Worm (Caenorhabditis elegans) whole organism, L3 larva: ENCODE results near the gene C09H10.9.

Experiments used
- R02D3.7 ChIP-seq: fragments of 150-350 bp; optimal IDR thresholded peaks from 2 replicates; lab custom pipeline; 2014; ENCODE audit warnings: missing biosample characterization, missing genetic modification characterization
- ZK546.5 ChIP-seq: sonication (generic microtip); optimal IDR thresholded peaks from 2 replicates; lab custom pipeline; 2017; ENCODE audit warnings: missing biosample characterization, missing genetic modification characterization
- aly-2 ChIP-seq: fragments of 150-350 bp; optimal IDR thresholded peaks from 2 replicates; lab custom pipeline; 2014; ENCODE audit warnings: missing biosample characterization, missing genetic modification characterization
- ama-1 ChIP-seq: fragments of 150-350 bp; optimal IDR thresholded peaks from 2 replicates; lab custom pipeline; 2018
- ceh-16 ChIP-seq: sonication (generic microtip); optimal IDR thresholded peaks from 2 replicates; lab custom pipeline; 2017; ENCODE audit warnings: missing biosample characterization, missing genetic modification characterization
- ceh-28 ChIP-seq: fragments of 150-350 bp; optimal IDR thresholded peaks from 2 replicates; lab custom pipeline; 2014; ENCODE audit warnings: missing biosample characterization, missing genetic modification reagents, missing genetic modification characterization
- ceh-9 ChIP-seq: sonication (generic microtip); optimal IDR thresholded peaks from 2 replicates; lab custom pipeline; 2018; ENCODE audit warnings: missing biosample characterization, missing genetic modification characterization
- daf-12 ChIP-seq: fragments of 150-350 bp; optimal IDR thresholded peaks from 2 replicates; lab custom pipeline; 2014; ENCODE audit warnings: missing biosample characterization, missing genetic modification reagents, missing genetic modification characterization
- egl-27 ChIP-seq: sonication (generic microtip); optimal IDR thresholded peaks from 4 replicates; lab custom pipeline; 2017; ENCODE audit warnings: missing biosample characterization, missing genetic modification reagents, missing genetic modification characterization
- egl-5 ChIP-seq: fragments of 150-350 bp; optimal IDR thresholded peaks from 2 replicates; lab custom pipeline; 2017; ENCODE audit warnings: missing biosample characterization, missing genetic modification reagents, missing genetic modification characterization, inconsistent platforms
- elt-1 ChIP-seq: fragments of 150-350 bp; optimal IDR thresholded peaks from 2 replicates; lab custom pipeline; 2014; ENCODE audit warnings: missing biosample characterization, missing genetic modification characterization
- elt-2 ChIP-seq: sonication (generic microtip); optimal IDR thresholded peaks from 2 replicates; lab custom pipeline; 2016; ENCODE audit warnings: missing genetic modification reagents, mild to moderate bottlenecking, missing genetic modification characterization, missing compliant biosample characterization
- elt-3 ChIP-seq, 3 experiments: fragments of 150-350 bp in 1 of 3; sonication (generic microtip) in 2 of 3; optimal IDR thresholded peaks; 2 replicates in 2 of 3; 4 replicates in 1 of 3; lab custom pipeline; 2014 to 2017; ENCODE audit warnings: missing biosample characterization in 3 of 3, missing genetic modification characterization in 3 of 3
- eor-1 ChIP-seq, 2 experiments: fragments of 150-350 bp; optimal IDR thresholded peaks; 2 replicates each; lab custom pipeline; 2014 to 2018; ENCODE audit warnings: missing biosample characterization in 2 of 2, missing genetic modification characterization in 2 of 2
- fkh-2 ChIP-seq: fragments of 150-350 bp; optimal IDR thresholded peaks from 2 replicates; lab custom pipeline; 2014; ENCODE audit warnings: missing biosample characterization, missing genetic modification reagents, missing genetic modification characterization
- fos-1 ChIP-seq: fragments of 150-350 bp; optimal IDR thresholded peaks from 2 replicates; lab custom pipeline; 2014; ENCODE audit warnings: missing biosample characterization, missing genetic modification characterization
- hmg-11 ChIP-seq: sonication (generic microtip); optimal IDR thresholded peaks from 2 replicates; lab custom pipeline; 2016; ENCODE audit warnings: missing genetic modification characterization, missing compliant biosample characterization
- jun-1 ChIP-seq: fragments of 150-350 bp; optimal IDR thresholded peaks from 2 replicates; lab custom pipeline; 2014; ENCODE audit warnings: missing biosample characterization, missing genetic modification reagents, missing genetic modification characterization
- lin-15B ChIP-seq: fragments of 150-350 bp; optimal IDR thresholded peaks from 2 replicates; lab custom pipeline; 2014; ENCODE audit warnings: missing biosample characterization, missing genetic modification characterization
- lin-39 ChIP-seq: fragments of 150-350 bp; optimal IDR thresholded peaks from 2 replicates; lab custom pipeline; 2018; ENCODE audit warnings: missing biosample characterization, missing genetic modification reagents, missing genetic modification characterization
- mdl-1 ChIP-seq: fragments of 150-350 bp; optimal IDR thresholded peaks from 2 replicates; lab custom pipeline; 2014; ENCODE audit warnings: missing biosample characterization, missing genetic modification characterization
- mml-1 ChIP-seq: fragments of 150-350 bp; sonication (generic microtip); optimal IDR thresholded peaks from 3 replicates; lab custom pipeline; 2014; ENCODE audit warnings: missing biosample characterization, missing genetic modification characterization
- nfya-1 ChIP-seq: sonication (generic microtip); optimal IDR thresholded peaks from 2 replicates; lab custom pipeline; 2017; ENCODE audit warnings: missing genetic modification characterization, mild to moderate bottlenecking, missing compliant biosample characterization, antibody characterized with exemption, moderate library complexity; ENCODE audit not compliant: insufficient read depth
- nhr-11 ChIP-seq: fragments of 150-350 bp; optimal IDR thresholded peaks from 2 replicates; lab custom pipeline; 2014; ENCODE audit warnings: missing biosample characterization, missing genetic modification characterization
- nhr-12 ChIP-seq: fragments of 150-350 bp; optimal IDR thresholded peaks from 2 replicates; lab custom pipeline; 2014; ENCODE audit warnings: missing biosample characterization, missing genetic modification characterization
- nhr-23 ChIP-seq: fragments of 150-350 bp; optimal IDR thresholded peaks from 2 replicates; lab custom pipeline; 2014; ENCODE audit warnings: missing biosample characterization, missing genetic modification reagents, missing genetic modification characterization
- nhr-237 ChIP-seq: fragments of 150-350 bp; optimal IDR thresholded peaks from 2 replicates; lab custom pipeline; 2014; ENCODE audit warnings: missing biosample characterization, missing genetic modification characterization
- nhr-25 ChIP-seq: sonication (generic microtip); optimal IDR thresholded peaks from 2 replicates; lab custom pipeline; 2017; ENCODE audit warnings: missing biosample characterization, missing genetic modification characterization
- nhr-28 ChIP-seq: fragments of 150-350 bp; optimal IDR thresholded peaks from 2 replicates; lab custom pipeline; 2014; ENCODE audit warnings: missing biosample characterization, missing genetic modification characterization
- nhr-43 ChIP-seq: sonication (generic microtip); optimal IDR thresholded peaks from 2 replicates; lab custom pipeline; 2016; ENCODE audit warnings: mild to moderate bottlenecking, missing genetic modification characterization, missing compliant biosample characterization; ENCODE audit not compliant: poor library complexity, severe bottlenecking
- nhr-67 ChIP-seq: fragments of 150-350 bp; optimal IDR thresholded peaks from 2 replicates; lab custom pipeline; 2014; ENCODE audit warnings: missing biosample characterization, missing genetic modification characterization
- nhr-76 ChIP-seq: fragments of 150-350 bp; sonication (generic microtip); optimal IDR thresholded peaks from 5 replicates; lab custom pipeline; 2014; ENCODE audit warnings: missing biosample characterization, missing genetic modification characterization
- nhr-77 ChIP-seq: fragments of 150-350 bp; optimal IDR thresholded peaks from 2 replicates; lab custom pipeline; 2014; ENCODE audit warnings: missing biosample characterization, missing genetic modification characterization
- pha-4 ChIP-seq: fragments of 150-350 bp; optimal IDR thresholded peaks from 2 replicates; lab custom pipeline; 2014; ENCODE audit warnings: missing biosample characterization, missing genetic modification reagents, missing genetic modification characterization
- pqm-1 ChIP-seq: fragments of 150-350 bp; optimal IDR thresholded peaks from 2 replicates; lab custom pipeline; 2017; ENCODE audit warnings: missing biosample characterization, missing genetic modification characterization, inconsistent platforms
- sea-2 ChIP-seq: fragments of 150-350 bp; sonication (generic microtip); optimal IDR thresholded peaks from 4 replicates; lab custom pipeline; 2014; ENCODE audit warnings: missing biosample characterization, missing genetic modification reagents, missing genetic modification characterization
- skn-1 ChIP-seq: fragments of 150-350 bp; optimal IDR thresholded peaks from 2 replicates; lab custom pipeline; 2014; ENCODE audit warnings: missing biosample characterization, missing genetic modification characterization
- snpc-4 ChIP-seq: fragments of 150-350 bp; optimal IDR thresholded peaks from 2 replicates; lab custom pipeline; 2014; ENCODE audit warnings: missing biosample characterization, missing genetic modification characterization
- tbx-2 ChIP-seq: sonication (generic microtip); optimal IDR thresholded peaks from 2 replicates; lab custom pipeline; 2016; ENCODE audit warnings: mild to moderate bottlenecking, missing genetic modification characterization, missing compliant biosample characterization
- unc-39 ChIP-seq: sonication (generic microtip); optimal IDR thresholded peaks from 4 replicates; lab custom pipeline; 2017; ENCODE audit warnings: missing biosample characterization, missing genetic modification characterization
- unc-62 ChIP-seq: fragments of 150-350 bp; sonication (generic microtip); optimal IDR thresholded peaks from 4 replicates; lab custom pipeline; 2014; ENCODE audit warnings: missing biosample characterization, missing genetic modification reagents, missing genetic modification characterization
- ztf-11 ChIP-seq: fragments of 150-350 bp; optimal IDR thresholded peaks from 2 replicates; lab custom pipeline; 2014; ENCODE audit warnings: missing biosample characterization, missing genetic modification characterization
- ztf-4 ChIP-seq: fragments of 150-350 bp; optimal IDR thresholded peaks from 2 replicates; lab custom pipeline; 2014; ENCODE audit warnings: missing biosample characterization, missing genetic modification characterization

C09H10.9 gene

ce11 chrII:11097154-11097887 lies 6.9 kb upstream of the C09H10.9 start, which contains the start of the genes rpl-36.A and nuo-1 (continued):
- TF ChIP-seq nhr-11: no peak

- no peak for TF ChIP-seq aly-2
- TF ChIP-seq ztf-11 (tag; lab: Kevin White, UChicago): no peak
- TF ChIP-seq mml-1 (tag; lab: Kevin White, UChicago): no peak
- TF ChIP-seq hmg-11: no peak
- TF ChIP-seq ZK546.5 (tag; lab: Kevin White, UChicago): no peak
- no peak for TF ChIP-seq ceh-16
- TF ChIP-seq jun-1 (tag; lab: Kevin White, UChicago): no peak
- no peak for TF ChIP-seq elt-3 (tag; optimal IDR thresholded peaks at IDR 0.05; lab: Kevin White, UChicago)
- no peak for TF ChIP-seq nhr-76 (tag; lab: Kevin White, UChicago)
- TF ChIP-seq daf-12 (tag; lab: Kevin White, UChicago): no peak
- TF ChIP-seq lin-39 (tag; lab: Kevin White, UChicago): no peak
- no peak for TF ChIP-seq elt-2 (tag; lab: Kevin White, UChicago)
- TF ChIP-seq unc-39 (tag; lab: Kevin White, UChicago): no peak
- TF ChIP-seq snpc-4: no peak
- TF ChIP-seq ama-1 (lab: Kevin White, UChicago): no peak
- no peak for TF ChIP-seq ceh-9 (tag; lab: Kevin White, UChicago)
- no peak for TF ChIP-seq unc-62 (GFP tag; lab: Kevin White, UChicago)
- no peak for TF ChIP-seq nhr-12 (tag; lab: Kevin White, UChicago)
Observed at ce11 chrII:11099841-11100240, 4.4 kb upstream of the C09H10.9 start, which contains the start of gene C09H10.4. C09H10.4 (plus strand) TSS chrII:11100141.

ce11 chrII:11101171-11101570 lies 3.1 kb upstream of the C09H10.9 start:
- TF ChIP-seq ama-1 (lab: Kevin White, UChicago) (no peak), mml-1 (tag; lab: Kevin White, UChicago) (no peak), unc-62 (GFP tag; lab: Kevin White, UChicago) (no peak), nhr-23 (tag; lab: Kevin White, UChicago) (no peak)

- TF ChIP-seq hmg-11 (peak; percentile 11), egl-5 (peak; percentile 80), aly-2 (no peak), tbx-2 (tag; lab: Kevin White, UChicago) (no peak), R02D3.7 (no peak), nhr-77 (tag; lab: Kevin White, UChicago) (no peak), nhr-23 (tag; lab: Kevin White, UChicago) (peak; percentile 72), eor-1 (tag; optimal IDR thresholded peaks at IDR 0.05; lab: Kevin White, UChicago) (no peak), skn-1 (tag; lab: Kevin White, UChicago) (no peak), lin-15B (tag; lab: Kevin White, UChicago) (peak; percentile 82), nhr-25 (tag; lab: Kevin White, UChicago) (peak; percentile 83), ZK546.5 (tag; lab: Kevin White, UChicago) (no peak), nfya-1 (tag; lab: Kevin White, UChicago) (peak; percentile 76), nhr-11 (no peak), mdl-1 (tag; lab: Kevin White, UChicago) (no peak), elt-3 (tag; optimal IDR thresholded peaks at IDR 0.05; lab: Kevin White, UChicago) (no peak), unc-39 (tag; lab: Kevin White, UChicago) (no peak), elt-2 (tag; lab: Kevin White, UChicago) (peak; percentile 48), unc-62 (GFP tag; lab: Kevin White, UChicago) (no peak), ztf-4 (no peak), nhr-43 (tag; lab: Kevin White, UChicago) (no peak), snpc-4 (peak; percentile 49), lin-39 (tag; lab: Kevin White, UChicago) (peak; percentile 79), ceh-28 (tag; lab: Kevin White, UChicago) (no peak), sea-2 (GFP tag; lab: Kevin White, UChicago) (no peak), nhr-76 (tag; lab: Kevin White, UChicago) (no peak), daf-12 (tag; lab: Kevin White, UChicago) (no peak), ceh-9 (tag; lab: Kevin White, UChicago) (no peak), egl-27 (no peak), nhr-237 (no peak), nhr-12 (tag; lab: Kevin White, UChicago) (no peak), fos-1 (tag; lab: Kevin White, UChicago) (no peak), elt-1 (tag; lab: Kevin White, UChicago) (no peak), jun-1 (tag; lab: Kevin White, UChicago) (no peak), nhr-28 (tag; lab: Kevin White, UChicago) (no peak), nhr-67 (tag; lab: Kevin White, UChicago) (no peak), pha-4 (peak; percentile 84), fkh-2 (tag; lab: Kevin White, UChicago) (no peak), pqm-1 (tag; lab: Kevin White, UChicago) (peak; percentile 29)
Observed at ce11 chrII:11103052-11103451, 1.2 kb upstream of the C09H10.9 start.
